Worm (Caenorhabditis elegans) whole organism, L4 larva: Measurements from ENCODE around the gene F01D5.8.

Experiments
- Y48G9A.11 ChIP-seq: fragments of 200-800 bp; sonication (Bioruptor generic); IDR thresholded peaks from 2 replicates; pipeline ENCODE4 v1.3.6; 2022; ENCODE audit warnings: missing genetic modification reagents, missing genetic modification characterization, missing compliant biosample characterization
- hlh-11 ChIP-seq: fragments of 200-800 bp; sonication (Bioruptor generic); optimal IDR thresholded peaks from 2 replicates; lab custom pipeline; 2018; ENCODE audit warnings: mild to moderate bottlenecking, missing genetic modification characterization, missing compliant biosample characterization

ce11 chrII:14060439-14060838 is 49.9 kb downstream of the F01D5.8 start, which contains the start of gene W01G7.4:
- TF ChIP-seq Y48G9A.11 (GFP tag; lab: Robert Waterston, UW) (no peak), hlh-11 (tag; lab: Kevin White, UChicago) (no peak)
